Worm (Caenorhabditis elegans): ENCODE measurements around the gene C02F5.12.

The C02F5.12 gene

DNA sequence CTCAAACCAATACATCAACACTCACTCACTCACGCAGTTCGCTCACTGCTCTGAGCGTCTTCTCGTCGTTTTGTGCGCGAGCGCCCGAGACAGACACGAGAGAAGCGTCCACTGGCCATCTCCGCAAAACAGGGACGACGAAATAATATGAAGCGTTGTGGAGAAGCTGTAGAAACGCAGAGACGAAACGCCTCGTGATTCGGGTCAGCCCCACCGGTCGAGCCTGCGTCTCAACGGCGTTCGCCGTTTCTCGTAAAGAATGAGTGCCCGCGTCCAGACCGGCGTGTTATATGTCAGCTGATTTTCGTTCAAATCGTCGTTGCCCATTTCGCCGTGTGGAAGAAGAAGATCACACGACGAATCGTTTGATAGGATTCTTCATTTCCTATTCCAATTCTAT, 15.3 kb downstream of the C02F5.12 start, which contains the start of gene fbxl-1 (continued):
- TF ChIP-seq duxl-1 (tag; optimal IDR thresholded peaks at IDR 0.05; ENCODE audit: poor library complexity) (peak; percentile 6), ceh-32 (tag; optimal IDR thresholded peaks at IDR 0.05; ENCODE audit: poor library complexity) (no peak), zip-2 (tag; optimal IDR thresholded peaks at IDR 0.05) (no peak), hlh-11 (tag; optimal IDR thresholded peaks at IDR 0.05) (peak; percentile 99), T20F7.1 (GFP tag; optimal IDR thresholded peaks at IDR 0.05) (peak; percentile 86), hlh-30 (tag; optimal IDR thresholded peaks at IDR 0.05; ENCODE audit: insufficient read depth) (peak; percentile 99), D1046.2 (GFP tag; IDR thresholded peaks at IDR 0.05) (no peak), F37D6.2 (tag; optimal IDR thresholded peaks at IDR 0.05) (peak; percentile 73), fkh-10 (GFP tag; optimal IDR thresholded peaks at IDR 0.05) (peak; percentile 28), arid-1 (GFP tag; conservative IDR thresholded peaks at IDR 0.05) (peak; percentile 64), nhr-102 (tag; optimal IDR thresholded peaks at IDR 0.05) (no peak), dmd-6 (GFP tag; IDR thresholded peaks at IDR 0.05) (peak; percentile 86), mdt-29 (GFP tag; IDR thresholded peaks at IDR 0.05) (peak; percentile 45; the same call in 1 of the 2 replicates), mes-2 (tag; optimal IDR thresholded peaks at IDR 0.05; ENCODE audit: poor library complexity, severe bottlenecking) (peak; percentile 61), hmg-1.1 (GFP tag; IDR thresholded peaks at IDR 0.05) (peak; percentile 93), pqm-1 (tag; optimal IDR thresholded peaks at IDR 0.05) (peak; percentile 15), daf-16 (GFP tag; optimal IDR thresholded peaks at IDR 0.05) (no peak), daf-16 (tag; optimal IDR thresholded peaks at IDR 0.05) (peak; percentile 64), nhr-11 (tag; optimal IDR thresholded peaks at IDR 0.05) (peak; percentile 91), cey-2 (tag; optimal IDR thresholded peaks at IDR 0.05; ENCODE audit: borderline replicate concordance, insufficient read depth) (no peak), daf-8 (GFP tag; IDR thresholded peaks at IDR 0.05) (no peak), ceh-20 (GFP tag; IDR thresholded peaks at IDR 0.05) (peak; percentile 80), ctbp-1 (GFP tag; IDR thresholded peaks at IDR 0.05) (peak; percentile 78), unc-39 (tag; optimal IDR thresholded peaks at IDR 0.05) (no peak), hif-1 (tag; optimal IDR thresholded peaks at IDR 0.05) (peak; percentile 16 to 84), ceh-62 (tag; optimal IDR thresholded peaks at IDR 0.05) (no peak), unc-62 (GFP tag; optimal IDR thresholded peaks at IDR 0.05 in 1 of 2) (peak in 1 of 2 experiments; percentile 99), unc-62 (tag; optimal IDR thresholded peaks at IDR 0.05) (no peak), R02D3.7 (tag; optimal IDR thresholded peaks at IDR 0.05) (no peak), Y48G9A.11 (GFP tag; IDR thresholded peaks at IDR 0.05) (no peak), lin-38 (GFP tag; IDR thresholded peaks at IDR 0.05) (peak; percentile 59), fos-1 (tag; optimal IDR thresholded peaks at IDR 0.05) (no peak), zfp-2 (tag; optimal IDR thresholded peaks at IDR 0.05) (no peak), lin-29 (GFP tag; IDR thresholded peaks at IDR 0.05) (no peak), spr-1 (tag; optimal IDR thresholded peaks at IDR 0.05) (peak; percentile 36), tra-1 (GFP tag; IDR thresholded peaks at IDR 0.05) (no peak), Y105C5A.15 (GFP tag; IDR thresholded peaks at IDR 0.05) (no peak), snpc-4 (tag; optimal IDR thresholded peaks at IDR 0.05) (no peak), aly-2 (tag; optimal IDR thresholded peaks at IDR 0.05) (peak; percentile 28), zfp-3 (GFP tag; conservative IDR thresholded peaks at IDR 0.05) (0 out of 2 replicates have a peak, but pooled peaks have one; percentile 11), nhr-48 (tag; optimal IDR thresholded peaks at IDR 0.05) (peak; percentile 31), Y5F2A.4 (GFP tag; optimal IDR thresholded peaks at IDR 0.05) (no peak), mxl-2 (GFP tag; conservative IDR thresholded peaks at IDR 0.05) (no peak), ztf-7 (tag; optimal IDR thresholded peaks at IDR 0.05) (peak; percentile 30), daf-12 (tag; optimal IDR thresholded peaks at IDR 0.05) (no peak), lir-3 (tag; optimal IDR thresholded peaks at IDR 0.05) (no peak), dve-1 (tag; optimal IDR thresholded peaks at IDR 0.05; ENCODE audit: insufficient read depth) (peak; percentile 73), nhr-77 (tag; optimal IDR thresholded peaks at IDR 0.05) (peak; percentile 83)

Measured in whole organism, L4 larva.